Fruit fly (Drosophila melanogaster) whole organism, wandering third instar larva: Measurements from ENCODE around the gene Prx5.

Source experiments
- CrebA ChIP-seq: fragments of 200-800 bp; sonication (Bioruptor generic); optimal IDR thresholded peaks from 2 replicates; lab custom pipeline; 2016; ENCODE audit warnings: missing biosample characterization, mild to moderate bottlenecking, missing genetic modification characterization, borderline replicate concordance
- Dif ChIP-seq: fragments of 200-275, 200-300 bp; sonication (Bioruptor generic); optimal IDR thresholded peaks from 2 replicates; lab custom pipeline; 2018; ENCODE audit warnings: missing biosample characterization, missing genetic modification characterization; ENCODE audit not compliant: partially characterized antibody
- Myc ChIP-seq: fragments of >200 bp; optimal IDR thresholded peaks from 2 replicates; lab custom pipeline; 2017
- N ChIP-seq: fragments of >200 bp; optimal IDR thresholded peaks from 2 replicates; lab custom pipeline; 2018; ENCODE audit warnings: missing biosample characterization, missing external identifiers, missing genetic modification characterization
- OdsH ChIP-seq: fragments of 200-800 bp; sonication (Bioruptor generic); optimal IDR thresholded peaks from 2 replicates; lab custom pipeline; 2016; ENCODE audit warnings: missing biosample characterization, mild to moderate bottlenecking, missing genetic modification characterization
- br ChIP-seq: fragments of 200-800 bp; sonication (Bioruptor generic); optimal IDR thresholded peaks from 2 replicates; lab custom pipeline; 2016; ENCODE audit warnings: missing biosample characterization, missing genetic modification characterization
- brk ChIP-seq: fragments of 200-800 bp; sonication (Bioruptor generic); optimal IDR thresholded peaks from 2 replicates; lab custom pipeline; 2016; ENCODE audit warnings: missing biosample characterization, mild to moderate bottlenecking, missing genetic modification characterization
- dmrt93B ChIP-seq: fragments of 200-800 bp; sonication (Bioruptor generic); optimal IDR thresholded peaks from 2 replicates; lab custom pipeline; 2018; ENCODE audit warnings: missing biosample characterization, mild to moderate bottlenecking, missing genetic modification characterization
- lola ChIP-seq: fragments of >200 bp; optimal IDR thresholded peaks from 2 replicates; lab custom pipeline; 2017; ENCODE audit warnings: missing biosample characterization, missing genetic modification characterization
- pan ChIP-seq: fragments of >200 bp; optimal IDR thresholded peaks from 2 replicates; lab custom pipeline; 2017
- sv ChIP-seq: fragments of 200-800 bp; sonication (Bioruptor generic); optimal IDR thresholded peaks from 3 replicates; lab custom pipeline; 2016; ENCODE audit warnings: missing biosample characterization, missing genetic modification characterization
- tai ChIP-seq: sonication (Bioruptor generic); optimal IDR thresholded peaks from 2 replicates; lab custom pipeline; 2016; ENCODE audit warnings: missing biosample characterization, missing genetic modification characterization
- usp ChIP-seq: fragments of >200 bp; optimal IDR thresholded peaks from 2 replicates; lab custom pipeline; 2017; ENCODE audit warnings: missing biosample characterization, missing genetic modification characterization

dm6 chr3R:18158401-18158800 is 8.7 kb downstream of the Prx5 start, which contains the start of gene CG14315:
- TF ChIP-seq OdsH (GFP tag; lab: Kevin White, UChicago): no peak
- TF ChIP-seq N (GFP tag; lab: Kevin White, UChicago): no peak
- no peak for TF ChIP-seq CrebA (GFP tag; lab: Kevin White, UChicago)
- no peak for TF ChIP-seq Dif (GFP tag; lab: Kevin White, UChicago)
- TF ChIP-seq lola (GFP tag; lab: Kevin White, UChicago): no peak
- TF ChIP-seq Myc (lab: Kevin White, UChicago): no peak
- no peak for TF ChIP-seq brk (GFP tag; lab: Kevin White, UChicago)
- TF ChIP-seq pan (lab: Kevin White, UChicago): no peak
- TF ChIP-seq tai (GFP tag; lab: Kevin White, UChicago): no peak
- no peak for TF ChIP-seq sv (GFP tag; lab: Kevin White, UChicago)
- TF ChIP-seq br (GFP tag; lab: Kevin White, UChicago): no peak
- TF ChIP-seq dmrt93B (GFP tag; lab: Kevin White, UChicago): no peak
- no peak for TF ChIP-seq usp (GFP tag; lab: Kevin White, UChicago)
